Fruit fly (Drosophila melanogaster) whole organism, embryonic: ENCODE measurements around the gene CG33298.

Experiments
- CG10654 ChIP-seq: fragments of 200-800 bp; sonication (Bioruptor generic); optimal IDR thresholded peaks from 2 replicates; lab custom pipeline; 2016; ENCODE audit warnings: missing biosample characterization, missing genetic modification characterization
- CG3065 ChIP-seq: fragments of 200-800 bp; sonication (Bioruptor generic); optimal IDR thresholded peaks from 2 replicates; lab custom pipeline; 2016; ENCODE audit warnings: missing biosample characterization, missing genetic modification characterization
- CG7357 ChIP-seq: fragments of 200-800 bp; sonication (Bioruptor generic); IDR thresholded peaks from 3 replicates; pipeline ENCODE4 v1.3.6; 2022; ENCODE audit warnings: missing biosample characterization, missing genetic modification characterization
- CG8478 ChIP-seq: fragments of >200 bp; optimal IDR thresholded peaks from 2 replicates; lab custom pipeline; 2018
- Doc3 ChIP-seq: fragments of 200-800 bp; sonication (Bioruptor generic); IDR thresholded peaks from 3 replicates; pipeline ENCODE4 v1.3.6; 2022; ENCODE audit warnings: missing biosample characterization, missing genetic modification characterization; ENCODE audit not compliant: partially characterized antibody
- PHDP ChIP-seq: fragments of 200-800 bp; sonication (Bioruptor generic); optimal IDR thresholded peaks from 3 replicates; lab custom pipeline; 2018; ENCODE audit warnings: missing biosample characterization, mild to moderate bottlenecking, missing genetic modification characterization, moderate library complexity
- cg ChIP-seq: fragments of 200-800 bp; sonication (Bioruptor generic); optimal IDR thresholded peaks from 3 replicates; lab custom pipeline; 2019; ENCODE audit warnings: missing biosample characterization, mild to moderate bottlenecking, missing genetic modification characterization, moderate library complexity
- dati ChIP-seq: fragments of 200-800 bp; sonication (Bioruptor generic); IDR thresholded peaks from 2 replicates; pipeline ENCODE4 v1.3.6; 2022; ENCODE audit warnings: missing biosample characterization, missing genetic modification characterization
- knrl ChIP-seq: fragments of 200-800 bp; sonication (Bioruptor generic); IDR thresholded peaks from 3 replicates; pipeline ENCODE4 v1.3.6; 2022; ENCODE audit warnings: missing biosample characterization, missing genetic modification characterization; ENCODE audit not compliant: partially characterized antibody
- repo ChIP-seq: fragments of 200-800 bp; sonication (Bioruptor generic); optimal IDR thresholded peaks from 2 replicates; lab custom pipeline; 2016; ENCODE audit warnings: missing biosample characterization, missing genetic modification characterization
- schlank ChIP-seq: fragments of 200-800 bp; sonication (Bioruptor generic); optimal IDR thresholded peaks from 2 replicates; lab custom pipeline; 2018; ENCODE audit warnings: missing biosample characterization, mild to moderate bottlenecking, missing genetic modification characterization
- stc ChIP-seq: fragments of 200-800 bp; sonication (Bioruptor generic); IDR thresholded peaks from 2 replicates; pipeline ENCODE4 v1.3.6; 2022; ENCODE audit warnings: missing biosample characterization, missing genetic modification characterization

The CG33298 gene

DNA sequence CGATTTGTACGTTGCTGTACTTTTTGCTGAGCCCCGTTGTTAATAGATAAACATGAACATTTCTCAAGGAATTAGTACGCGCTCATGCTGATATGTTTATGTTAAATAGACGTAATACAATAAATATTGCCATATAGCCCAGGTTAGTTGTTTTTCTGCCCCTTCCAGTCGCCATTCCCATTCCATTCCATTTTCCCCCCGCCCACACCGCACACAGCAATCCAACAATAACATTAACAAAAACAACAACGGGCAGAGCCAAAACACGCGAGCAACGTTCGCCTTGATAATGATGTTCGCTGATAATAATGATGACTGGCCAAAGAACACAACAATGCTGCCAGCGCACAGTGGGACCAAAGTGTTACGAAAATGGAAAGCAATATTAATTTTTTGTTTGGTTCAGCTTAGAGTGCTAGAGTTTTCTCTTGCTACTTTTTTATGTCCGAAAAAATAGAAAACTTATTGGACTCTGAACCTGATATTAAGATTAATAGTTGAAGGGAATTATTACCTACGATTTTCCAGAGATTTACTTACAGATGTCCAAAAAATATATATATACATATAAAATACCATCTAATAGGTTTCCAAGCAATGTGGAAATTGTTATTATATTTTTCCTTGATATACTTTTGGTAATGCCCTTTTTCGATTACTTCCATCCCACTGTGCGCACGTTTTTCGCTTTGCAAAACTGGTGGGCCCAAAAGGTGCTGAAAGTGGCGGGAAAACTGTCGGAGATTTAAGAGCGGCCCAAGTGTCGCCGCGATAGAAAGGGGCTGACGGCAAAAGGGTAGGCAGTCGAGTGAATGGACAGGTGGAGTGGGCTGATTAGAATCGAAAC is 74.5 kb downstream of the CG33298 start (continued):
- TF ChIP-seq cg (GFP tag; lab: Kevin White, UChicago) (no peak), knrl (GFP tag; lab: Robert Waterston, UW) (0 out of 3 replicates have a peak, but pooled peaks have one; percentile 46), dati (GFP tag; lab: Robert Waterston, UW) (peak; percentile 67; the same call in 1 of the 2 replicates), Doc3 (GFP tag; lab: Robert Waterston, UW) (no peak), CG8478 (lab: Kevin White, UChicago) (no peak), CG10654 (peak; percentile 90), PHDP (peak; percentile 96), schlank (peak; percentile 83), repo (GFP tag; lab: Kevin White, UChicago) (peak; percentile 49), CG7357 (GFP tag; lab: Robert Waterston, UW) (peak; percentile 83), stc (GFP tag; lab: Robert Waterston, UW) (peak; percentile 90), CG3065 (GFP tag; lab: Kevin White, UChicago) (peak; percentile 78)
